Worm (Caenorhabditis elegans): ENCODE data around the gene lido-2.

DNA sequence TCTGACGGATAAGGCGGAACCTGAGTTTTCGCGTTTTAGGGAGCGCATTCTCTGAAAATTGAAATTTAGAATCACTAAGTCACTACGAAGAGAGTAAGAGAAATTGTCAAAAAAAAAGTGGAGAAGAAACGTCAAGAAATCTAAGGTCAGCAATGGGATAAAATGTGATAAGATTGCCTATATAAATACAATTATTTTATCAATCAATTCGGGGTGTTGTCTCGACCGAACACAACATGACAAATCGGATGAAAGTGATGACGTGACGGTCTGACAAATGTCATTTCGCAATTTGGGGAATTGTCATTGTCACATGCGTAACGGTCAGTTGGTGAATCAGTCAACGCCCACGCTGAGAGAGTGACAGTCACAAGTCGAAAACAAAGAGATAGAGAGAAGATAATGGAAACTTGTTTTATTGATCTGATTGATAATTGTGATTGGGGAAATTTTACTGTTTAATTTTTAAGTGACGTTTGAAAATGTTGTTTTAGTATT, 37.6 kb upstream of the lido-2 start, which contains the start of gene cnp-3:
- TF ChIP-seq F55B11.4 (tag; optimal IDR thresholded peaks at IDR 0.05; ENCODE audit: borderline replicate concordance, insufficient read depth) (no peak), ztf-3 (GFP tag; optimal IDR thresholded peaks at IDR 0.05) (no peak), unc-62 (GFP tag; optimal IDR thresholded peaks at IDR 0.05) (no peak), sptf-2 (GFP tag; optimal IDR thresholded peaks at IDR 0.05) (no peak)

Data from whole organism, young adult.